Fruit fly (Drosophila melanogaster) whole organism, embryonic: ENCODE results near the gene Syx13.

Experiments
- BEAF-32 ChIP-seq: fragments of 200-800 bp; sonication (Bioruptor generic); optimal IDR thresholded peaks from 3 replicates; lab custom pipeline; 2017; ENCODE audit warnings: missing biosample characterization, missing genetic modification characterization, mild to moderate bottlenecking, moderate library complexity, missing genetic modification reagents
- Bgb ChIP-seq: fragments of 200-800 bp; sonication (Bioruptor generic); IDR thresholded peaks from 2 replicates; pipeline ENCODE4 v1.3.6; 2022; ENCODE audit warnings: missing biosample characterization, missing genetic modification characterization; ENCODE audit not compliant: partially characterized antibody
- C15 ChIP-seq: fragments of 200-800 bp; sonication (Bioruptor generic); IDR thresholded peaks from 3 replicates; pipeline ENCODE4 v1.3.6; 2022; ENCODE audit warnings: missing biosample characterization, missing genetic modification characterization
- CG10366 ChIP-seq: fragments of 200-800 bp; sonication (Bioruptor generic); IDR thresholded peaks from 2 replicates; pipeline ENCODE4 v1.3.6; 2022; ENCODE audit warnings: missing biosample characterization, missing genetic modification characterization
- CG10654 ChIP-seq: fragments of 200-800 bp; sonication (Bioruptor generic); optimal IDR thresholded peaks from 2 replicates; lab custom pipeline; 2016; ENCODE audit warnings: missing biosample characterization, missing genetic modification characterization
- CG10979 ChIP-seq: fragments of 200-800 bp; sonication (Bioruptor generic); optimal IDR thresholded peaks from 2 replicates; lab custom pipeline; 2018; ENCODE audit warnings: missing biosample characterization, mild to moderate bottlenecking, missing genetic modification characterization, moderate library complexity
- CG11696 ChIP-seq: fragments of 200-800 bp; sonication (Bioruptor generic); IDR thresholded peaks from 2 replicates; pipeline ENCODE4 v1.3.6; 2022; ENCODE audit warnings: missing biosample characterization, missing genetic modification characterization
- CG12071 ChIP-seq: fragments of 200-800 bp; sonication (Bioruptor generic); optimal IDR thresholded peaks from 3 replicates; lab custom pipeline; 2018; ENCODE audit warnings: missing biosample characterization, mild to moderate bottlenecking, missing genetic modification characterization
- CG12236 ChIP-seq: fragments of 200-800 bp; sonication (Bioruptor generic); optimal IDR thresholded peaks from 2 replicates; lab custom pipeline; 2016; ENCODE audit warnings: missing biosample characterization, missing genetic modification characterization
- CG13287 ChIP-seq: fragments of 200-800 bp; sonication (Bioruptor generic); IDR thresholded peaks from 2 replicates; pipeline ENCODE4 v1.3.6; 2022; ENCODE audit warnings: missing biosample characterization, missing genetic modification characterization; ENCODE audit not compliant: partially characterized antibody
- CG13424 ChIP-seq: fragments of 200-800 bp; sonication (Bioruptor generic); optimal IDR thresholded peaks from 2 replicates; lab custom pipeline; 2019; ENCODE audit warnings: missing biosample characterization, mild to moderate bottlenecking, missing genetic modification characterization, moderate library complexity
- CG18619 ChIP-seq: fragments of 200-800 bp; sonication (Bioruptor generic); optimal IDR thresholded peaks from 3 replicates; lab custom pipeline; 2017; ENCODE audit warnings: missing biosample characterization, mild to moderate bottlenecking, missing genetic modification characterization
- CG2116 ChIP-seq: fragments of 200-800 bp; sonication (Bioruptor generic); optimal IDR thresholded peaks from 3 replicates; lab custom pipeline; 2018; ENCODE audit warnings: missing biosample characterization, mild to moderate bottlenecking, missing genetic modification characterization
- CG2202 ChIP-seq: fragments of 200-800 bp; sonication (Bioruptor generic); optimal IDR thresholded peaks from 2 replicates; lab custom pipeline; 2018; ENCODE audit warnings: missing biosample characterization, mild to moderate bottlenecking, missing genetic modification characterization
- CG4424 ChIP-seq: fragments of 200-800 bp; sonication (Bioruptor generic); optimal IDR thresholded peaks from 3 replicates; lab custom pipeline; 2016; ENCODE audit warnings: missing biosample characterization, missing genetic modification characterization
- CG4707 ChIP-seq: fragments of 200-800 bp; sonication (Bioruptor generic); optimal IDR thresholded peaks from 2 replicates; lab custom pipeline; 2018; ENCODE audit warnings: missing biosample characterization, mild to moderate bottlenecking, missing genetic modification characterization, moderate library complexity
- CG6854 ChIP-seq: fragments of 200-800 bp; sonication (Bioruptor generic); optimal IDR thresholded peaks from 3 replicates; lab custom pipeline; 2017; ENCODE audit warnings: missing biosample characterization, mild to moderate bottlenecking, missing genetic modification characterization
- CG8478 ChIP-seq: fragments of >200 bp; optimal IDR thresholded peaks from 2 replicates; lab custom pipeline; 2018
- CTCF ChIP-seq: fragments of 200-800 bp; sonication (Bioruptor generic); optimal IDR thresholded peaks from 2 replicates; lab custom pipeline; 2017; ENCODE audit warnings: missing biosample characterization, mild to moderate bottlenecking, missing genetic modification characterization, moderate library complexity
- Deaf1 ChIP-seq: fragments of 200-800 bp; optimal IDR thresholded peaks from 3 replicates; lab custom pipeline; 2019; ENCODE audit warnings: missing biosample characterization, mild to moderate bottlenecking, missing genetic modification characterization, moderate library complexity
- Dll ChIP-seq: fragments of 200-800 bp; sonication (Bioruptor generic); IDR thresholded peaks from 4 replicates; pipeline ENCODE4 v1.3.6; 2022; ENCODE audit warnings: missing biosample characterization, missing genetic modification characterization; ENCODE audit not compliant: partially characterized antibody
- Dref ChIP-seq: fragments of 200-800 bp; sonication (Bioruptor generic); IDR thresholded peaks from 2 replicates; pipeline ENCODE4 v1.3.6; 2022; ENCODE audit warnings: missing biosample characterization, missing genetic modification characterization
- HLH3B ChIP-seq: fragments of 200-800 bp; sonication (Bioruptor generic); IDR thresholded peaks from 2 replicates; pipeline ENCODE4 v1.3.6; 2022; ENCODE audit warnings: missing biosample characterization, missing genetic modification characterization
- HLH4C ChIP-seq: fragments of 200-800 bp; sonication (Bioruptor generic); IDR thresholded peaks from 3 replicates; pipeline ENCODE4 v1.3.6; 2022; ENCODE audit warnings: missing biosample characterization, missing genetic modification characterization; ENCODE audit not compliant: partially characterized antibody
- Neu2 ChIP-seq: fragments of 200-800 bp; sonication (Bioruptor generic); optimal IDR thresholded peaks from 3 replicates; lab custom pipeline; 2016; ENCODE audit warnings: missing biosample characterization, missing genetic modification characterization, borderline replicate concordance
- Pdp1 ChIP-seq, 2 experiments: fragments of 200-800 bp; sonication (Bioruptor generic); optimal IDR thresholded peaks; 3 replicates each; lab custom pipeline; 2016; ENCODE audit warnings: missing biosample characterization in 2 of 2, missing genetic modification characterization in 2 of 2, mild to moderate bottlenecking in 1 of 2, moderate library complexity in 1 of 2
- Ptx1 ChIP-seq: fragments of 200-800 bp; sonication (Bioruptor generic); IDR thresholded peaks from 2 replicates; pipeline ENCODE4 v1.3.6; 2022; ENCODE audit warnings: missing biosample characterization, missing genetic modification characterization
- Side ChIP-seq: fragments of 200-800 bp; sonication (Bioruptor generic); optimal IDR thresholded peaks from 2 replicates; lab custom pipeline; 2016; ENCODE audit warnings: missing biosample characterization, missing genetic modification characterization
- Sry-δ ChIP-seq: fragments of 200-800 bp; sonication (Bioruptor generic); optimal IDR thresholded peaks from 2 replicates; lab custom pipeline; 2016; ENCODE audit warnings: missing biosample characterization, missing genetic modification characterization
- Trl ChIP-seq, 3 experiments: fragments of >200 bp in 2 of 3; fragments of 200-800 bp in 1 of 3; sonication (Bioruptor generic) in 1 of 3; optimal IDR thresholded peaks; 2 replicates in 1 of 3; 3 replicates in 2 of 3; lab custom pipeline; 2016 to 2017; ENCODE audit warnings: missing biosample characterization in 1 of 3, missing genetic modification characterization in 1 of 3
- ab ChIP-seq: fragments of 200-800 bp; sonication (Bioruptor generic); optimal IDR thresholded peaks from 2 replicates; lab custom pipeline; 2016; ENCODE audit warnings: missing biosample characterization, missing genetic modification characterization
- amos ChIP-seq: fragments of 200-800 bp; sonication (Bioruptor generic); IDR thresholded peaks from 2 replicates; pipeline ENCODE4 v1.3.6; 2022; ENCODE audit warnings: missing biosample characterization, missing genetic modification characterization; ENCODE audit not compliant: partially characterized antibody
- ash1 ChIP-seq: fragments of 200-800 bp; sonication (Bioruptor generic); optimal IDR thresholded peaks from 2 replicates; lab custom pipeline; 2018; ENCODE audit warnings: missing biosample characterization, mild to moderate bottlenecking, missing genetic modification characterization
- bcd ChIP-seq: fragments of 200-800 bp; sonication (Bioruptor generic); optimal IDR thresholded peaks from 2 replicates; lab custom pipeline; 2017; ENCODE audit warnings: missing biosample characterization, mild to moderate bottlenecking, missing genetic modification characterization
- btn ChIP-seq: fragments of 200-800 bp; sonication (Bioruptor generic); optimal IDR thresholded peaks from 2 replicates; lab custom pipeline; 2016; ENCODE audit warnings: missing biosample characterization, missing genetic modification characterization
- corto ChIP-seq: fragments of 200-800 bp; sonication (Bioruptor generic); optimal IDR thresholded peaks from 2 replicates; lab custom pipeline; 2016; ENCODE audit warnings: missing biosample characterization, mild to moderate bottlenecking, missing genetic modification characterization, moderate library complexity
- fd3F ChIP-seq: fragments of 200-800 bp; sonication (Bioruptor generic); optimal IDR thresholded peaks from 2 replicates; lab custom pipeline; 2018; ENCODE audit warnings: missing biosample characterization, mild to moderate bottlenecking, missing genetic modification characterization, moderate library complexity
- gcm2 ChIP-seq: fragments of 200-800 bp; sonication (Bioruptor generic); optimal IDR thresholded peaks from 2 replicates; lab custom pipeline; 2016; ENCODE audit warnings: missing biosample characterization, missing genetic modification characterization
- gt ChIP-seq: fragments of 200-800 bp; sonication (Bioruptor generic); IDR thresholded peaks from 2 replicates; pipeline ENCODE4 v1.3.6; 2022; ENCODE audit warnings: missing biosample characterization, missing genetic modification characterization
- kni ChIP-seq: fragments of 200-800 bp; sonication (Bioruptor generic); optimal IDR thresholded peaks from 3 replicates; lab custom pipeline; 2017; ENCODE audit warnings: mild to moderate bottlenecking, missing biosample characterization, missing genetic modification reagents, missing genetic modification characterization
- nmo ChIP-seq: fragments of 200-800 bp; sonication (Bioruptor generic); optimal IDR thresholded peaks from 2 replicates; lab custom pipeline; 2018; ENCODE audit warnings: missing biosample characterization, mild to moderate bottlenecking, missing genetic modification characterization, moderate library complexity
- oc ChIP-seq: fragments of 200-800 bp; sonication (Bioruptor generic); optimal IDR thresholded peaks from 2 replicates; lab custom pipeline; 2018; ENCODE audit warnings: missing biosample characterization, mild to moderate bottlenecking, missing genetic modification characterization, moderate library complexity
- repo ChIP-seq: fragments of 200-800 bp; sonication (Bioruptor generic); optimal IDR thresholded peaks from 2 replicates; lab custom pipeline; 2016; ENCODE audit warnings: missing biosample characterization, missing genetic modification characterization
- run ChIP-seq: fragments of 200-800 bp; sonication (Bioruptor generic); optimal IDR thresholded peaks from 3 replicates; lab custom pipeline; 2018; ENCODE audit warnings: missing biosample characterization, mild to moderate bottlenecking, missing genetic modification characterization
- sd ChIP-seq: fragments of 200-800 bp; sonication (Bioruptor generic); optimal IDR thresholded peaks from 3 replicates; lab custom pipeline; 2018; ENCODE audit warnings: missing biosample characterization, mild to moderate bottlenecking, missing genetic modification characterization, moderate library complexity
- stwl ChIP-seq: fragments of 200-800 bp; sonication (Bioruptor generic); optimal IDR thresholded peaks from 3 replicates; lab custom pipeline; 2018; ENCODE audit warnings: missing biosample characterization, mild to moderate bottlenecking, missing genetic modification characterization, moderate library complexity
- trh ChIP-seq: fragments of 200-800 bp; sonication (Bioruptor generic); optimal IDR thresholded peaks from 2 replicates; lab custom pipeline; 2016; ENCODE audit warnings: missing biosample characterization, missing genetic modification characterization
- unc-4 ChIP-seq: fragments of 200-800 bp; sonication (Bioruptor generic); IDR thresholded peaks from 2 replicates; pipeline ENCODE4 v1.3.6; 2022; ENCODE audit warnings: missing biosample characterization, missing genetic modification characterization; ENCODE audit not compliant: partially characterized antibody
- usp ChIP-seq: fragments of >200 bp; optimal IDR thresholded peaks from 2 replicates; lab custom pipeline; 2017; ENCODE audit warnings: missing biosample characterization, missing genetic modification characterization
- zen2 ChIP-seq: fragments of 200-800 bp; sonication (Bioruptor generic); IDR thresholded peaks from 3 replicates; pipeline ENCODE4 v1.3.6; 2022; ENCODE audit warnings: missing biosample characterization, missing genetic modification characterization; ENCODE audit not compliant: partially characterized antibody

Syx13 gene

DNA sequence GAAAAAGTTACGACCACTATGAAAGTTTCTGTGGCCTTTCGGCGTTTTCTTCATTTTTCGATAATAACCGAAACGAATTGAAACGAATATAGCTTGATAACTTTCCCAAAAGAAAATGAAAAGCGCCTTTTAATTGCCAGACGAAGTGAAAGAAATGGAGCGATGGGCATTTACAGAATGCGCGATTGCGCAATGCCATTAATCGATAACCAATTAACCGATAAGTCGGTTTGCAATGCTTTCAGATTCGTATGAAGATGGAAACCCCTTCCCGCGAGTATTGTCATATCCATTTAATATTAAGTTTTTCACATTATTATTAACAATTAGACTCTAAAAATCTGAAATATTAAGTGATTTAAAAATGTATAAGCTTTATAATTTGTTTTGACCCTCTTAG lies 16.9 kb upstream of the Syx13 start:
- TF ChIP-seq CG4707 (GFP tag; lab: Kevin White, UChicago) = no peak
- no peak for TF ChIP-seq oc (tag; lab: Kevin White, UChicago)
- 0 out of 2 replicates have a peak, but pooled peaks have one; percentile 14 for TF ChIP-seq CG13287 (GFP tag; lab: Robert Waterston, UW)
- peak; percentile 41 for TF ChIP-seq Dref
- no peak for TF ChIP-seq Side (GFP tag; lab: Kevin White, UChicago)
- TF ChIP-seq kni (GFP tag; lab: Kevin White, UChicago) = peak; percentile 15
- TF ChIP-seq CG10366 = no peak
- TF ChIP-seq Pdp1 (GFP tag; optimal IDR thresholded peaks at IDR 0.05; lab: Kevin White, UChicago) = peak in 1 of 2 experiments; percentile 69
- 0 out of 3 replicates have a peak, but pooled peaks have one; percentile 10 for TF ChIP-seq HLH4C (GFP tag; lab: Robert Waterston, UW)
- no peak for TF ChIP-seq Ptx1
- TF ChIP-seq CG12071 = no peak
- 0 out of 4 replicates have a peak, but pooled peaks have one; percentile 36 for TF ChIP-seq Dll (GFP tag; lab: Robert Waterston, UW)
- no peak for TF ChIP-seq HLH3B
- no peak for TF ChIP-seq gt
- TF ChIP-seq BEAF-32 (GFP tag; lab: Kevin White, UChicago) = peak; percentile 28
- no peak for TF ChIP-seq nmo
- peak; percentile 68 for TF ChIP-seq CG2116 (GFP tag; lab: Kevin White, UChicago)
- TF ChIP-seq zen2 (GFP tag; lab: Robert Waterston, UW) = no peak
- TF ChIP-seq stwl (tag; lab: Kevin White, UChicago) = peak; percentile 67
- TF ChIP-seq CTCF (GFP tag; lab: Kevin White, UChicago) = no peak
- no peak for TF ChIP-seq CG2202 (tag; lab: Kevin White, UChicago)
- 0 out of 2 replicates have a peak, but pooled peaks have one; percentile 16 for TF ChIP-seq Bgb (GFP tag; lab: Robert Waterston, UW)
- peak; percentile 43 for TF ChIP-seq Sry-δ (GFP tag; lab: Kevin White, UChicago)
- TF ChIP-seq corto = no peak

DNA sequence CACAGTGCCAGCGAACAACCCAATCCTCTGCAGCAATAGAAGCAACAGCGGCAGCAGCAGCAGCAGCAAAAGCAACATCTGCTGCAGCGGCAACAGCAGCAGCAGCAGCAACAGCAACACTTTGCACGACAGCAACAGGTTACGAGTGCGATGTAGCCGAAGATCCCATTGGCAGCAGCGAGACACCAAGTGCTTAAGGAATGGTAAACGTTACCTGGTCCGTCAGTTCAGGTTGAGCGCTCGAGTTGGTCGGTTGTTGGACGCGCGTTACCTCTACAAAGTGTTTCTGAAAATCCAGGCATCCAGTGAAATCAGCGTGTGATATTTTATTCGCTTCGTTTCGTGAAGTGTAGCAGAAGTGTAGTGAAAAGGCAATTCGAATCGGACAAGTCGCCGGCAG lies 15.5 kb upstream of the Syx13 start, which contains the start of gene CG17672:
Gene CG17672 (plus strand): TSS at position 223 of the 400 bp plus-strand sequence.
- TF ChIP-seq repo (GFP tag; lab: Kevin White, UChicago) (no peak), C15 (GFP tag; lab: Robert Waterston, UW) (no peak), unc-4 (GFP tag; lab: Robert Waterston, UW) (no peak), CG13424 (no peak), Sry-δ (GFP tag; lab: Kevin White, UChicago) (no peak), kni (GFP tag; lab: Kevin White, UChicago) (peak; percentile 14), CG6854 (no peak), fd3F (GFP tag; lab: Kevin White, UChicago) (no peak), Trl (optimal IDR thresholded peaks at IDR 0.05; lab: Kevin White, UChicago) (no peak), Trl (GFP tag; optimal IDR thresholded peaks at IDR 0.05; lab: Kevin White, UChicago) (no peak), amos (GFP tag; lab: Robert Waterston, UW) (peak; percentile 20; the same call in 1 of the 2 replicates), CG4424 (GFP tag; lab: Kevin White, UChicago) (no peak), usp (GFP tag; lab: Kevin White, UChicago) (no peak), gcm2 (GFP tag; lab: Kevin White, UChicago) (no peak), btn (GFP tag; lab: Kevin White, UChicago) (no peak), CG11696 (GFP tag; lab: Robert Waterston, UW) (no peak), Deaf1 (peak; percentile 93), sd (tag; lab: Kevin White, UChicago) (no peak), bcd (no peak), run (tag; lab: Kevin White, UChicago) (no peak), ash1 (GFP tag; lab: Kevin White, UChicago) (no peak), CG18619 (GFP tag; lab: Kevin White, UChicago) (no peak), CG12236 (GFP tag; lab: Kevin White, UChicago) (no peak), CG10979 (tag; lab: Kevin White, UChicago) (no peak), trh (GFP tag; lab: Kevin White, UChicago) (no peak), Neu2 (GFP tag; lab: Kevin White, UChicago) (no peak), CG10366 (no peak), ab (GFP tag; lab: Kevin White, UChicago) (no peak), CG10654 (GFP tag; lab: Kevin White, UChicago) (no peak), CG8478 (peak; percentile 71)
